Worm (Caenorhabditis elegans) whole organism, young adult: ENCODE measurements around the gene W09H1.3.

Experiments
- B0019.2 ChIP-seq: fragments of 200-800 bp; sonication (Bioruptor generic); conservative IDR thresholded peaks from 2 replicates; pipeline ENCODE4 v1.3.6; 2022; ENCODE audit warnings: missing genetic modification reagents, missing genetic modification characterization, missing compliant biosample characterization
- K12H6.12 ChIP-seq: fragments of 200-800 bp; sonication (Bioruptor generic); optimal IDR thresholded peaks from 2 replicates; lab custom pipeline; 2018; ENCODE audit warnings: mild to moderate bottlenecking, missing genetic modification characterization, missing compliant biosample characterization
- Y53G8AR.9 ChIP-seq: fragments of 200-800 bp; sonication (Bioruptor generic); conservative IDR thresholded peaks from 2 replicates; pipeline ENCODE4 v1.3.6; 2022; ENCODE audit warnings: missing genetic modification reagents, missing genetic modification characterization, missing compliant biosample characterization
- Y95B8A.8 ChIP-seq: fragments of 200-800 bp; sonication (Bioruptor generic); IDR thresholded peaks from 2 replicates; pipeline ENCODE4 v1.3.6; 2022; ENCODE audit warnings: missing genetic modification reagents, missing genetic modification characterization, missing compliant biosample characterization
- ZK185.1 ChIP-seq: sonication (generic microtip); optimal IDR thresholded peaks from 2 replicates; lab custom pipeline; 2016; ENCODE audit warnings: mild to moderate bottlenecking, missing genetic modification characterization, missing compliant biosample characterization; ENCODE audit not compliant: poor library complexity, severe bottlenecking
- bed-2 ChIP-seq: fragments of 200-800 bp; sonication (Bioruptor generic); IDR thresholded peaks from 2 replicates; pipeline ENCODE4 v1.3.6; 2022; ENCODE audit warnings: missing genetic modification reagents, missing genetic modification characterization, missing compliant biosample characterization
- cebp-1 ChIP-seq, 2 experiments: fragments of 200-800 bp in 1 of 2; sonication (Bioruptor generic) in 1 of 2; sonication (generic microtip) in 1 of 2; IDR thresholded peaks in 1 of 2; optimal IDR thresholded peaks in 1 of 2; 2 replicates each; pipeline versions ENCODE4 v1.3.6 to Lab custom; 2017 to 2022; ENCODE audit warnings: missing compliant biosample characterization in 2 of 2, missing genetic modification characterization in 2 of 2, mild to moderate bottlenecking in 1 of 2, missing genetic modification reagents in 1 of 2, moderate library complexity in 1 of 2
- cebp-2 ChIP-seq: fragments of 200-800 bp; sonication (Bioruptor generic); IDR thresholded peaks from 2 replicates; pipeline ENCODE4 v1.3.6; 2022; ENCODE audit warnings: missing genetic modification characterization, missing compliant biosample characterization
- die-1 ChIP-seq: sonication (generic microtip); optimal IDR thresholded peaks from 2 replicates; lab custom pipeline; 2016; ENCODE audit warnings: missing genotype, mild to moderate bottlenecking, missing genetic modification characterization, missing compliant biosample characterization
- dox-1 ChIP-seq: fragments of 200-800 bp; sonication (Bioruptor generic); IDR thresholded peaks from 2 replicates; pipeline ENCODE4 v1.3.6; 2022; ENCODE audit warnings: missing genetic modification reagents, missing genetic modification characterization, missing compliant biosample characterization
- ekl-4 ChIP-seq: fragments of 200-800 bp; sonication (Bioruptor generic); IDR thresholded peaks from 2 replicates; pipeline ENCODE4 v1.3.6; 2022; ENCODE audit warnings: missing genetic modification reagents, missing genetic modification characterization, missing compliant biosample characterization
- gei-17 ChIP-seq: fragments of 200-800 bp; sonication (Bioruptor generic); optimal IDR thresholded peaks from 2 replicates; lab custom pipeline; 2018; ENCODE audit warnings: mild to moderate bottlenecking, missing genetic modification characterization, missing compliant biosample characterization
- hlh-26 ChIP-seq: fragments of 200-800 bp; sonication (Bioruptor generic); conservative IDR thresholded peaks from 2 replicates; pipeline ENCODE4 v1.3.6; 2022; ENCODE audit warnings: missing genetic modification reagents, missing genetic modification characterization, missing compliant biosample characterization
- hmg-1.2 ChIP-seq: fragments of 200-800 bp; sonication (Bioruptor generic); IDR thresholded peaks from 2 replicates; pipeline ENCODE4 v1.3.6; 2022; ENCODE audit warnings: missing genetic modification reagents, missing genetic modification characterization, missing compliant biosample characterization
- hsf-1 ChIP-seq: fragments of 200-800 bp; sonication (Bioruptor generic); IDR thresholded peaks from 2 replicates; pipeline ENCODE4 v1.3.6; 2022; ENCODE audit warnings: missing genetic modification reagents, missing genetic modification characterization, missing compliant biosample characterization
- let-607 ChIP-seq, 2 experiments: fragments of 200-800 bp in 1 of 2; sonication (Bioruptor generic) in 1 of 2; sonication (generic microtip) in 1 of 2; optimal IDR thresholded peaks; 2 replicates each; lab custom pipeline; 2016 to 2018; ENCODE audit warnings: mild to moderate bottlenecking in 2 of 2, missing compliant biosample characterization in 2 of 2, missing genetic modification characterization in 2 of 2, moderate library complexity in 2 of 2, missing genotype in 1 of 2
- lin-35 ChIP-seq, 3 experiments: fragments of 150-350 bp in 2 of 3; sonication (generic microtip) in 1 of 3; optimal IDR thresholded peaks; 2 replicates each; lab custom pipeline; 2014 to 2018; ENCODE audit warnings: missing biosample characterization in 3 of 3, missing genetic modification characterization in 3 of 3, missing genetic modification reagents in 3 of 3
- lin-40 ChIP-seq: sonication (generic microtip); optimal IDR thresholded peaks from 2 replicates; lab custom pipeline; 2016; ENCODE audit warnings: missing genetic modification characterization, mild to moderate bottlenecking, missing compliant biosample characterization, missing genotype, missing genetic modification reagents
- lin-54 ChIP-seq: fragments of 200-800 bp; sonication (Bioruptor generic); optimal IDR thresholded peaks from 2 replicates; lab custom pipeline; 2018; ENCODE audit warnings: mild to moderate bottlenecking, missing genetic modification characterization, missing compliant biosample characterization
- nfya-2 ChIP-seq: fragments of 200-800 bp; sonication (Bioruptor generic); IDR thresholded peaks from 2 replicates; pipeline ENCODE4 v1.3.6; 2022; ENCODE audit warnings: missing genetic modification reagents, missing genetic modification characterization, missing compliant biosample characterization
- nhr-80 ChIP-seq: sonication (generic microtip); optimal IDR thresholded peaks from 2 replicates; lab custom pipeline; 2016; ENCODE audit warnings: missing genetic modification characterization, missing compliant biosample characterization
- pbrm-1 ChIP-seq: fragments of 200-800 bp; sonication (Bioruptor generic); IDR thresholded peaks from 2 replicates; pipeline ENCODE4 v1.3.6; 2022; ENCODE audit warnings: missing genetic modification reagents, missing genetic modification characterization, missing compliant biosample characterization
- pha-4 ChIP-seq: fragments of 150-350 bp; sonication (generic microtip); optimal IDR thresholded peaks from 2 replicates; lab custom pipeline; 2014; ENCODE audit warnings: missing biosample characterization, missing genetic modification reagents, missing genetic modification characterization
- sdz-38 ChIP-seq: sonication (generic microtip); optimal IDR thresholded peaks from 2 replicates; lab custom pipeline; 2016; ENCODE audit warnings: missing genotype, missing genetic modification characterization, missing compliant biosample characterization
- snpc-1.1 ChIP-seq: sonication (generic microtip); optimal IDR thresholded peaks from 2 replicates; lab custom pipeline; 2017; ENCODE audit warnings: missing genetic modification characterization, mild to moderate bottlenecking, missing compliant biosample characterization, antibody characterized with exemption, moderate library complexity, missing genotype, missing genetic modification reagents; ENCODE audit not compliant: insufficient read depth
- snpc-4 ChIP-seq, 5 experiments: fragments of 150-350 bp in 1 of 5; sonication (generic microtip) in 4 of 5; optimal IDR thresholded peaks; 2 replicates each; lab custom pipeline; 2014 to 2018; ENCODE audit warnings: missing genetic modification characterization in 5 of 5, missing biosample characterization in 3 of 5, antibody characterized with exemption in 2 of 5, mild to moderate bottlenecking in 2 of 5, missing compliant biosample characterization in 2 of 5, missing genotype in 2 of 5, moderate library complexity in 2 of 5, missing genetic modification reagents in 1 of 5
- tlf-1 ChIP-seq: fragments of 200-800 bp; sonication (Bioruptor generic); optimal IDR thresholded peaks from 2 replicates; lab custom pipeline; 2018; ENCODE audit warnings: mild to moderate bottlenecking, missing genetic modification characterization, missing compliant biosample characterization
- ztf-22 ChIP-seq: fragments of 200-800 bp; sonication (Bioruptor generic); optimal IDR thresholded peaks from 2 replicates; lab custom pipeline; 2018; ENCODE audit warnings: mild to moderate bottlenecking, missing genetic modification characterization, moderate library complexity, missing compliant biosample characterization
- ztf-25 ChIP-seq: fragments of 200-800 bp; sonication (Bioruptor generic); IDR thresholded peaks from 2 replicates; pipeline ENCODE4 v1.3.6; 2022; ENCODE audit warnings: missing genetic modification reagents, missing genetic modification characterization, missing compliant biosample characterization

The W09H1.3 gene

DNA sequence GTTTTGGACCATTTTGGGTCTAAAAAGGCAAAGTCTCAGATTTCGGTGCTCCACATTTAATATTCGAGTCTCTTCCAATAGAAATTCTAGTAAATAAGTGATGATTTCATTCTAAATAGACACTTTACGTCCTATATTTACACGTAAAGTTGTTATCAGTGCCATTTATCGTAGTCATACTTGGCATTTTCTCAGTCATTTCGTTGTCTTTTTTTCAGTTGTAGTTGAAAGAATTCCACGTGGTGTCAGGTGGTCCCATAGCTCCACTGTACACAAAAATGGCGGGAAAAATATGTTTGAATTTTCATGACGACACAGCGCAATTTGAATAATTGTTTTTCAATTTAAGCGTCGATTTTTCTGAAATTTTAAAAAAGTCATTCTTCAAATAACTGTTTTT, 6.2 kb downstream of the W09H1.3 start:
- TF ChIP-seq nhr-80 (tag; lab: Kevin White, UChicago) (peak; percentile 50), hlh-26 (no peak), let-607 (tag; optimal IDR thresholded peaks at IDR 0.05; lab: Kevin White, UChicago) (peak; percentile 77 to 83), sdz-38 (no peak), B0019.2 (GFP tag; lab: Robert Waterston, UW) (no peak)

DNA sequence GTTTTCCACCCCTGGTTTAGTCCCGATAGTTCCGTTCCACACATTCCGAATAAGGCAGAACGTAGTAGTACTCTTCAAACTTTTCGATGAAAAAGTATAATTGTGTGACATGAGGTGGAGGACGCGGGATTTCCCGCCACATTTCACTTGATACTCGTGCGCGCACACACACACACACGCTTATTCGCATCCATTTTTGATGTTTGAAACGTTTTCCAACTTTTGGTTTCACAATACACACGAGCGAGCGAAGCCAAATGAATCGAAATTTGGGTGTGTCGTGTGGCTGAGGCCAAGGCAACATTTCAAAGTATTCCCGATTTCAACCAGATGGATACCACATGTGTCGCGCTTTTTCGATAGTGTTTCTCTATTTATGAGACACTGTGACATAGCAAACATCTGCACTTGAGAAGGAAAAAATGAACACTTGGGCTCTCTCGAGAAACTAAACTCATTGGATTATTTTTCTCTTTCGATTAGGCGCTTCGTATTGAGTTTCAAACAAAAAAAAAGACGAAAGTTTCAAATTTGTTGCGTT, 9.4 kb downstream of the W09H1.3 start:
- no peak for TF ChIP-seq cebp-1 (GFP tag; IDR thresholded peaks at IDR 0.05; lab: Robert Waterston, UW)
- peak; percentile 60 for TF ChIP-seq cebp-1 (tag; optimal IDR thresholded peaks at IDR 0.05; lab: Kevin White, UChicago)
- no peak for TF ChIP-seq B0019.2 (GFP tag; lab: Robert Waterston, UW)

DNA sequence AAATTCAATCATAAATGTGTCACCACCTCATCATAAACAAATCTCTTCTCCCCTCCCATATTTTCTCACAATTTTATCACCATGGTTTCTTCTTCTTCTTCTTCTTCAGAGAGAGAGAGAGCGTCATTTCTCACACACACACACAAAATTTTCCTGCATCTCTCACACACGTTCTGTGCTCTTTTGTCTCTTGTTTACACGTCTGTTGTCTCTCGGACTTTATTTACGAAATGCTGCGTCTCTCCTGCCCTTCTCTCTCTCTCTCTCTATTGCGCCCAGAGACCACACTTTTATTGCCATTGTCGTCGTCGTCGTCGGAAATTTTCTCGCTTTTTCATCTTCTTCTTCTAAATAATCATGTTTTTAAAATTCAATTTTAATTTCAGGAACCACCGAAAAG, 10.9 kb downstream of the W09H1.3 start, which contains the start of gene lec-1:
Gene lec-1, plus strand, starts transcription at position 387 of the 400 bp plus-strand sequence.
- TF ChIP-seq nhr-80 (tag; lab: Kevin White, UChicago) (peak; percentile 77), B0019.2 (GFP tag; lab: Robert Waterston, UW) (no peak), cebp-1 (GFP tag; IDR thresholded peaks at IDR 0.05; lab: Robert Waterston, UW) (no peak), cebp-1 (tag; optimal IDR thresholded peaks at IDR 0.05; lab: Kevin White, UChicago) (peak; percentile 55), let-607 (tag; optimal IDR thresholded peaks at IDR 0.05; lab: Kevin White, UChicago) (peak in 1 of 2 experiments; percentile 6), lin-40 (tag; lab: Kevin White, UChicago) (peak; percentile 45), lin-54 (peak; percentile 1), pha-4 (tag; lab: Kevin White, UChicago) (peak; percentile 41), lin-35 (GFP tag; optimal IDR thresholded peaks at IDR 0.05; lab: Kevin White, UChicago) (peak in 1 of 3 experiments; percentile 16), hsf-1 (GFP tag; lab: Robert Waterston, UW) (no peak), nfya-2 (GFP tag; lab: Robert Waterston, UW) (no peak), dox-1 (GFP tag; lab: Robert Waterston, UW) (peak; percentile 55; the same call in 1 of the 2 replicates), ztf-25 (no peak), ZK185.1 (tag; lab: Kevin White, UChicago) (peak; percentile 12), hmg-1.2 (peak; percentile 79; the same call in 1 of the 2 replicates), cebp-2 (GFP tag; lab: Robert Waterston, UW) (no peak), pbrm-1 (GFP tag; lab: Robert Waterston, UW) (no peak), ztf-22 (GFP tag; lab: Kevin White, UChicago) (no peak), tlf-1 (GFP tag; lab: Kevin White, UChicago) (no peak), Y95B8A.8 (GFP tag; lab: Robert Waterston, UW) (no peak), die-1 (tag; lab: Kevin White, UChicago) (no peak), K12H6.12 (peak; percentile 24), snpc-4 (GFP tag; optimal IDR thresholded peaks at IDR 0.05; lab: Kevin White, UChicago) (no peak), snpc-4 (tag; optimal IDR thresholded peaks at IDR 0.05; lab: Kevin White, UChicago) (peak in 2 of 4 experiments; percentile 0 to 8), ekl-4 (no peak), bed-2 (GFP tag; lab: Robert Waterston, UW) (no peak)

DNA sequence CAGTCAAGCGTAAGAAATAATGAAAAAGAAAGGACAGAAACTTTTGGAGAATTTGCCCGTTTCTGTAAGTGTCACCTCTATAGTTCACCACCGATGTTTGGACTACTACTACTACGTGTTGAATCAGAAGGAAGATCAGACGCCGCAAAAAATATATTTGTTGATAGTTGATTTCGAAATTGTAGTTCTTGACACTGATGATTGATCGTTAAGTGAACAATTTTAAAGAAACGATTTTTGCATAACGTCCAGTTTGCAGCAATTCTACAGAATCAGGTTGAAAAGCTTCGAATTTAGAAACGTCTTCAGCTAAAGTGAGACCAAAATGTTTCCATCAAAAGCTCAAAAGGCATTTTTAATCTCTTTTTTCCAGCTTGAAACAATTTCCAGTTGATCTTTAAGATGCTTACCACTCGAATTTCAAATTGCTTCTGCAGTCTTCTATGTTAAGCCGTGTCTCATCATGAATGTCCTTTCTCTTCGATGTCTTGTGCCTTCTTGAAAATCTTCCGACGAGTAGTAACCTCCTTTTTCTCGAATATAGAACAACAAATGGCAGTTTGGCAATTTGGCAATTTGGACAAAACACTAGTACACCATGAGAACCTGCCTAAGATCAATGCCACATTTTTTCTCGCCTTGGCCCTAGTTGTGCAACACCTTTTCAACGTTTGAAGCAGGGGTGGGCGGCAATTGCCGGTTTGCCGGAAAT, 11.6 kb downstream of the W09H1.3 start:
- TF ChIP-seq Y53G8AR.9 (GFP tag; lab: Robert Waterston, UW) (0 out of 2 replicates have a peak, but pooled peaks have one; percentile 7), gei-17 (GFP tag; lab: Kevin White, UChicago) (no peak), die-1 (tag; lab: Kevin White, UChicago) (no peak), snpc-1.1 (tag; lab: Kevin White, UChicago) (peak; percentile 3)
- TF ChIP-seq, all 124 proteins: peak for 2
